Fruit fly (Drosophila melanogaster) whole organism: ENCODE measurements around the gene CG14237.

Experiments
- CG8478 ChIP-seq: fragments of >200 bp; optimal IDR thresholded peaks from 2 replicates; lab custom pipeline; 2018; ENCODE audit warnings: inconsistent platforms
- Dll ChIP-seq: fragments of >200 bp; optimal IDR thresholded peaks from 2 replicates; lab custom pipeline; 2017
- pan ChIP-seq: fragments of >200 bp; optimal IDR thresholded peaks from 2 replicates; lab custom pipeline; 2017
- psq ChIP-seq: fragments of >200 bp; optimal IDR thresholded peaks from 2 replicates; lab custom pipeline; 2017
- usp ChIP-seq: fragments of >200 bp; optimal IDR thresholded peaks from 2 replicates; lab custom pipeline; 2017; ENCODE audit warnings: missing biosample characterization, missing genetic modification characterization, mixed read lengths

DNA sequence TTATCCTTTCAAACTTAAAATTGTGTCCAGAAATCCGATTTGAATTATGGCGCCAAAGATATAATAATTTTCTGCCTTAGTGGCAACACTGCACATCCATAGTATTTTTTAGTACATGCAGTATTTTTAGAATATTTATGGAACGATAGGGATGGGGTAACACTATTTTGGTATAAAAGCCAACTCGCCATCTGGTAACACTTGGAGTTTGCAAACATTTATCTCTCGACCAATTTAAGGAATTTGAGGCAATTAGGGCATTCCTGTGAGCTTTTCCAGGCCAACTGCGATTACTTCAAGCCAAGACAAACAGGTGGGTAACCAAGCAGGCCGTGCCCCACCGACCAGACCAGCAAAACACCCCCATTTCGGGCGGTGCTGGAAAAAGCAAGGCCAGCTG lies 4.3 kb upstream of the CG14237 start, which contains the start of gene CG5447:
- TF ChIP-seq usp (no peak), Dll (no peak), CG8478 (no peak), psq (lab: Kevin White, UChicago) (no peak), pan (lab: Kevin White, UChicago) (no peak)
